Fruit fly (Drosophila melanogaster): ENCODE results near the gene RpS26.

DNA sequence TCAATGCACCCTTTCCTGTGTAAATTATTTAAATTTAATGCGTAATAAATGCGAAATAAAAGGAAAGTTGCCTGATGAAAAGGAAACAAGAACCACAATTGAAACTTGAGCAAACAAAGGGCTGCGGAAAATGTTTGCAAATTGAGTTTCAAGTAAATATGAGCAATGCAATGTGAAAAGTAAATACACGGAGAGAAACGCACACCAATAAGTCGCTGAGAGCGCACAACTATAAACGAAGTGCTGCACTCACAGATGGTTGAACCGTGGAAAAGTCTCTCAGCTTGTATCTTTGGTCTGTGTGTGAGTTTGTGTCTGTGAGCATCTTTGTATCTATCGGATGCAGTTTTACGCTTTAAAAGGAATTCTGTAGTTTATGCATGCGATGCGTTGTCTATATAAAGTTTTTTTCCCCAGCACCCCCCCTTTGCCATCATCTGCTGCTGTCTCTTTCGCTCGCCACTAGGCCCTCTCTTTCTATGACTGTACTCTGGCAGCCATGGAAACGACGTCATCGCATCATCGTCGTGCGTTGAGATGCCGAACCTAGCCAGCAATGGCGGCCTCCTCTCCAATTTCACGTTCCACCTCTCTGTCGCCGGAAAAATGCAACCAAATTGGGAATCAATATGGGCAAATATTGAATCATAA, 16.7 kb upstream of the RpS26 start:
- no peak for TF ChIP-seq ttk (optimal IDR thresholded peaks at IDR 0.05)
- no peak for TF ChIP-seq Sin3A (optimal IDR thresholded peaks at IDR 0.05)
- TF ChIP-seq psq (optimal IDR thresholded peaks at IDR 0.05), result no peak
- TF ChIP-seq insv (optimal IDR thresholded peaks at IDR 0.05), result no peak
